Worm (Caenorhabditis elegans) whole organism, early embryonic: ENCODE results near the gene tra-3.

Source experiments
- B0310.2 ChIP-seq: sonication (generic microtip); optimal IDR thresholded peaks from 2 replicates; lab custom pipeline; 2016; ENCODE audit warnings: mild to moderate bottlenecking, missing genetic modification characterization, missing compliant biosample characterization
- F13C5.2 ChIP-seq: sonication (generic microtip); optimal IDR thresholded peaks from 2 replicates; lab custom pipeline; 2017; ENCODE audit warnings: mild to moderate bottlenecking, missing genetic modification characterization, inconsistent platforms, missing compliant biosample characterization
- aly-1 ChIP-seq: sonication (generic microtip); optimal IDR thresholded peaks from 2 replicates; lab custom pipeline; 2016; ENCODE audit warnings: missing genetic modification characterization, missing compliant biosample characterization
- ama-1 ChIP-seq: fragments of 150-350 bp; optimal IDR thresholded peaks from 2 replicates; lab custom pipeline; 2014
- ceh-13 ChIP-seq: fragments of 200-800 bp; sonication (Bioruptor generic); optimal IDR thresholded peaks from 2 replicates; lab custom pipeline; 2018; ENCODE audit warnings: mild to moderate bottlenecking, missing genetic modification characterization, missing compliant biosample characterization
- ceh-36 ChIP-seq: sonication (generic microtip); optimal IDR thresholded peaks from 2 replicates; lab custom pipeline; 2016; ENCODE audit warnings: missing genetic modification characterization, inconsistent platforms, missing compliant biosample characterization
- ets-7 ChIP-seq: sonication (generic microtip); optimal IDR thresholded peaks from 2 replicates; lab custom pipeline; 2016; ENCODE audit warnings: missing genotype, missing genetic modification characterization, missing compliant biosample characterization
- flt-1 ChIP-seq: fragments of 200-800 bp; sonication (Bioruptor generic); IDR thresholded peaks from 2 replicates; pipeline ENCODE4 v1.3.6; 2022; ENCODE audit warnings: missing genetic modification characterization, missing compliant biosample characterization
- hmbx-1 ChIP-seq: sonication (generic microtip); optimal IDR thresholded peaks from 2 replicates; lab custom pipeline; 2016; ENCODE audit warnings: mild to moderate bottlenecking, missing genetic modification characterization, missing compliant biosample characterization
- hmg-4 ChIP-seq: fragments of 200-800 bp; sonication (Bioruptor generic); optimal IDR thresholded peaks from 2 replicates; lab custom pipeline; 2018; ENCODE audit warnings: mild to moderate bottlenecking, missing genetic modification characterization, missing compliant biosample characterization
- hnd-1 ChIP-seq: sonication (generic microtip); optimal IDR thresholded peaks from 2 replicates; lab custom pipeline; 2016; ENCODE audit warnings: missing genetic modification characterization, missing compliant biosample characterization
- pes-1 ChIP-seq: fragments of 200-800 bp; sonication (Bioruptor generic); IDR thresholded peaks from 2 replicates; pipeline ENCODE4 v1.3.6; 2022; ENCODE audit warnings: missing genetic modification reagents, missing genetic modification characterization, missing compliant biosample characterization
- scrt-1 ChIP-seq: fragments of 200-800 bp; sonication (Bioruptor generic); IDR thresholded peaks from 2 replicates; pipeline ENCODE4 v1.3.6; 2022; ENCODE audit warnings: missing genetic modification characterization, missing compliant biosample characterization
- sea-1 ChIP-seq: fragments of 200-800 bp; sonication (Bioruptor generic); conservative IDR thresholded peaks from 2 replicates; pipeline ENCODE4 v1.3.6; 2022; ENCODE audit warnings: missing genetic modification characterization, missing compliant biosample characterization
- tbx-11 ChIP-seq: fragments of 200-800 bp; sonication (Bioruptor generic); IDR thresholded peaks from 2 replicates; pipeline ENCODE4 v1.3.6; 2022; ENCODE audit warnings: missing genetic modification characterization, missing compliant biosample characterization
- tbx-37 ChIP-seq: fragments of 200-800 bp; sonication (Bioruptor generic); conservative IDR thresholded peaks from 2 replicates; pipeline ENCODE4 v1.3.6; 2022; ENCODE audit warnings: missing genetic modification reagents, missing genetic modification characterization, missing compliant biosample characterization
- tra-4 ChIP-seq: sonication (generic microtip); optimal IDR thresholded peaks from 2 replicates; lab custom pipeline; 2017; ENCODE audit warnings: missing genetic modification characterization, missing compliant biosample characterization

Gene tra-3

DNA sequence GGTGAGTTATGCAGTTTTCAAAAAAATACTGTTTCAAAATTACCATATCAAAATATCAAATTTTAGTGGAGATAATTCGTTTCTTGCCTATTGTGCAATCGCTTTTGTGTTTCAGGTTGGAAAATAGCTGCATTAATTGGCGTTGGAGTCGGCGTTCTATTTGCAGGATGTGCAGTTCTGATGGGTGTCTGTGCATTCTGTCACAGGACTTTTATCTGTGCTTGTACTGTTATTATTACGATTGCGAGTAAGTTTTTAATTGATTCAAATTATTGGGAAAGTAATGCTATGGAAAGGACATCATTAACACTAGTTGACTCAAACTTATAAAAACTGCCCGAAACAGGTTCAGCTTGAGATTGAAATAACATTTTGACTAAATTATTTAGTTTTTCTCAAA lies 49.2 kb downstream of the tra-3 start:
- TF ChIP-seq tbx-11 (GFP tag; lab: Robert Waterston, UW) (no peak), aly-1 (tag; lab: Kevin White, UChicago) (no peak), ama-1 (no peak), tra-4 (tag; lab: Kevin White, UChicago) (no peak), ceh-13 (no peak), sea-1 (GFP tag; lab: Robert Waterston, UW) (no peak), hnd-1 (tag; lab: Kevin White, UChicago) (no peak), F13C5.2 (tag; lab: Kevin White, UChicago) (no peak), scrt-1 (GFP tag; lab: Robert Waterston, UW) (no peak), tbx-37 (GFP tag; lab: Robert Waterston, UW) (no peak), ceh-36 (tag; lab: Kevin White, UChicago) (no peak), ets-7 (tag; lab: Kevin White, UChicago) (no peak), hmg-4 (GFP tag; lab: Kevin White, UChicago) (no peak), flt-1 (GFP tag; lab: Robert Waterston, UW) (no peak), hmbx-1 (tag; lab: Kevin White, UChicago) (no peak), pes-1 (no peak), B0310.2 (tag; lab: Kevin White, UChicago) (no peak)

DNA sequence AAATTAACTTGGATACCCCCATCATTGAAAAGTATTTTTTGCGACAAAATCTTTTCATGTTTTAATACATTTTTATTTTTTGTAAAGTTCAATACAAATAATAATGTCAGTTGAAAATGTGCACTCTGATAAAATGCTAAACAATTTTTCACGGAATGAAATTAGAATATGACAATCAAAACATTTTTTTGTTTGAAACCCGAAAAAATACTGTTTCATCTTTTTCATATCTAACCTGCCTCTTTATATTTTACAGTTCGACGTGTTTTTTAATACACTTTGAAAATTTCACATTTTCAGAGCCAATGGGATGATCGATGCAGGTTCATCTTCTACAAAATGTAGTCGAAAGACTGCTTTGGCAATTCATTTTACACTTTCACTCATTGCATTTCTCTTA lies 50.1 kb downstream of the tra-3 start, which contains the start of gene clc-8:
Gene clc-8, plus strand, starts transcription at position 301 of the 400 bp plus-strand sequence.
- TF ChIP-seq ets-7 (tag; lab: Kevin White, UChicago), result no peak
- no peak for TF ChIP-seq hmg-4 (GFP tag; lab: Kevin White, UChicago)
- TF ChIP-seq hnd-1 (tag; lab: Kevin White, UChicago), result no peak
- no peak for TF ChIP-seq ceh-36 (tag; lab: Kevin White, UChicago)
- no peak for TF ChIP-seq scrt-1 (GFP tag; lab: Robert Waterston, UW)
- no peak for TF ChIP-seq sea-1 (GFP tag; lab: Robert Waterston, UW)
- no peak for TF ChIP-seq flt-1 (GFP tag; lab: Robert Waterston, UW)
- TF ChIP-seq tbx-37 (GFP tag; lab: Robert Waterston, UW), result no peak
- no peak for TF ChIP-seq ama-1

DNA sequence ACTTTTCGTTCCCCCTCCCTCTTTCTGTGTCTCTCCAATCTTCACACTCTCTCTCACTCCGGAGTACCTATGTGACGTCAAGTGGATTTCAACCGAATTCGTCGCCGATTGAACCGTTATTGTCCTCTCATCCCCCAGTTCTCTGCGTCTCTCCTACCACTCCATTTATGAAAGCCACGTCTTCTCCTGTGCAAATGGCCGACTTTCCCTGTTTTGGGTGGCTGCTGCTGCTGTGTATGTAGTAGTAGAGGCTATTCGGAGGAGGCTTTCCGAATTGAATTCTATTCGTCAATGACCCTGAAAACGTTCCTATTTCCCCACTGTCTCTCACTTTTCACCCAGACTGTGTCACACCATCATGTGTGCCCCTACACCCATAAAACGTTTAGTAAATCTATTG lies 52.2 kb downstream of the tra-3 start:
- TF ChIP-seq hmbx-1 (tag; lab: Kevin White, UChicago) (no peak), tbx-11 (GFP tag; lab: Robert Waterston, UW) (no peak), flt-1 (GFP tag; lab: Robert Waterston, UW) (no peak), sea-1 (GFP tag; lab: Robert Waterston, UW) (no peak), tra-4 (tag; lab: Kevin White, UChicago) (no peak), aly-1 (tag; lab: Kevin White, UChicago) (no peak), pes-1 (no peak), hnd-1 (tag; lab: Kevin White, UChicago) (no peak), scrt-1 (GFP tag; lab: Robert Waterston, UW) (no peak), tbx-37 (GFP tag; lab: Robert Waterston, UW) (no peak), ceh-13 (no peak)

DNA sequence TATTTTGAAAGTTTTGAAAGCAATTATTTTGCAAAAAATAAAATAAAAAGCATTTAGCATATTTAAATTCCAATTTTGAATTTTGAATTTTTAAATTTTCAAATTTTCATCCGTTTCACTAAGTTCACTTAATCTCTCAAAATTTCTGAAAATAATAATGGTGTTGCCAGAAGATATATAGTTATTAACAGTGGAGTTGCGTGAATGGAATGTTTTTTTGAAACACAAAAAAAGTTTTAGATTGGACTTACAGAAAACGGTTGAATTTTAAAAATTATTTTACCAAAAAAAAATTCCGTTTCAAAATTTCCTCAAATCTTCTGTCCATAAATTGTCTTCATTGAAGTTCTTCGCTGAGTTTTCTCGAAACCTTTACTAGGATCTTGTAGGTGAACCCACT lies 52.7 kb downstream of the tra-3 start:
- TF ChIP-seq ama-1 (no peak), tbx-37 (GFP tag; lab: Robert Waterston, UW) (no peak), tra-4 (tag; lab: Kevin White, UChicago) (no peak), tbx-11 (GFP tag; lab: Robert Waterston, UW) (no peak), ceh-36 (tag; lab: Kevin White, UChicago) (no peak), pes-1 (no peak)

DNA sequence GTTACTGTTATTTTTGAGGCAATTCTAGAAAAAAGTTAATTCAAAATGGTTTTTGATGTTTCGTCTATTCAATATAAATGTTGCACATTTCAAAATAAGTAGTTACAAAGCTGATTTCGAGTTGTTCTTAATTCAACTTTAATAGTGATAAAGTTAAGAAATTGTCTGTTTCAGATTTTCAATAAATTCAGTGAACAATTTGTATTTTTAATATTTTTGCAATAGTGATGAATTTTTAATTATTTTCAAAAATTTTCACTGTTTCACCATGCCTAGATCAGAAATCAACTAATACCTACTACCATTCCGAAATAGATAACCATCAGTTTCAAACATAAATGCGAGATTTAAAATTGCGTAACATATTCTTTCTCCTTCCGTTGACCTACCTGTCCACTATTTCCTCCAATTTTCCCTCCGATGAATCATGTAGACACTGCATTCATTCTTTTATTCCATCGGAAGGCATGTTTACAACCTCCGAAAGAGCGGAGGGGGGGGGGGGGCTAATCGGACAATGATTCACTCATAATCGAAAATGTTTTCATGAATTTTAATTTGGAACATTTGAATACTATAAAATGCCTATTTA lies 53.9 kb downstream of the tra-3 start:
- TF ChIP-seq tbx-11 (GFP tag; lab: Robert Waterston, UW) (no peak), hnd-1 (tag; lab: Kevin White, UChicago) (no peak), aly-1 (tag; lab: Kevin White, UChicago) (no peak), B0310.2 (tag; lab: Kevin White, UChicago) (no peak), ets-7 (tag; lab: Kevin White, UChicago) (no peak), hmg-4 (GFP tag; lab: Kevin White, UChicago) (no peak), ceh-36 (tag; lab: Kevin White, UChicago) (no peak), F13C5.2 (tag; lab: Kevin White, UChicago) (no peak), tra-4 (tag; lab: Kevin White, UChicago) (no peak), scrt-1 (GFP tag; lab: Robert Waterston, UW) (no peak), pes-1 (no peak), hmbx-1 (tag; lab: Kevin White, UChicago) (no peak)

DNA sequence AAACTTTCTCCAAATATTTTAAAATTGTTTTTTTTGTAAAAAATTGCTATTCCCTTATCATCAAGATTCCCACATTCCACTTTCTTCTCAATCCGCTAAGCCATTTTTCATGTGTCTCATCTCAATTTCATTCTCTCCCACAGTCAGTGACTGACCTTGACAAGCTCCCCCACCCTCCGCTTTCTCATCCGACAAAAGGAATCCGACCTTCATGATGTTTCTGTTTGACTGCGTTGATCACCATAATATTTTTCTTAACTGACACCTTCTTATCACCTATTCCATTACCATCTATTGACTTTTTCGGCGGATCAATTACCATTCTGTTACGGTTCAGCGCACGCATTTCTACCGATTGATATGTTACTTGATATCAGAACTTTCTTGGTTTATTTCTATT lies 54.9 kb downstream of the tra-3 start:
- TF ChIP-seq ets-7 (tag; lab: Kevin White, UChicago) (no peak), aly-1 (tag; lab: Kevin White, UChicago) (no peak), tbx-37 (GFP tag; lab: Robert Waterston, UW) (no peak), ceh-36 (tag; lab: Kevin White, UChicago) (no peak), ama-1 (no peak), hmg-4 (GFP tag; lab: Kevin White, UChicago) (no peak), ceh-13 (no peak), sea-1 (GFP tag; lab: Robert Waterston, UW) (no peak), hmbx-1 (tag; lab: Kevin White, UChicago) (no peak), F13C5.2 (tag; lab: Kevin White, UChicago) (no peak), pes-1 (no peak), B0310.2 (tag; lab: Kevin White, UChicago) (no peak), flt-1 (GFP tag; lab: Robert Waterston, UW) (no peak), tbx-11 (GFP tag; lab: Robert Waterston, UW) (no peak), scrt-1 (GFP tag; lab: Robert Waterston, UW) (no peak), tra-4 (tag; lab: Kevin White, UChicago) (no peak), hnd-1 (tag; lab: Kevin White, UChicago) (no peak)
